Worm (Caenorhabditis elegans) whole organism, young adult: ENCODE measurements around the gene R05G9R.1.

Experiments
- B0035.1 ChIP-seq: sonication (generic microtip); optimal IDR thresholded peaks from 2 replicates; lab custom pipeline; 2016; ENCODE audit warnings: missing genetic modification characterization, mild to moderate bottlenecking, missing compliant biosample characterization, missing genotype, missing genetic modification reagents
- F10E7.11 ChIP-seq: sonication (generic microtip); optimal IDR thresholded peaks from 2 replicates; lab custom pipeline; 2017; ENCODE audit warnings: mild to moderate bottlenecking, missing genetic modification characterization, moderate library complexity, missing compliant biosample characterization
- F23B12.7 ChIP-seq: sonication (generic microtip); optimal IDR thresholded peaks from 2 replicates; lab custom pipeline; 2017; ENCODE audit warnings: missing genetic modification characterization, mild to moderate bottlenecking, missing compliant biosample characterization, antibody characterized with exemption, moderate library complexity; ENCODE audit not compliant: insufficient read depth
- F33H1.4 ChIP-seq: fragments of 200-800 bp; sonication (Bioruptor generic); IDR thresholded peaks from 2 replicates; pipeline ENCODE4 v1.3.6; 2022; ENCODE audit warnings: missing genetic modification reagents, missing genetic modification characterization, missing compliant biosample characterization
- F37B4.10 ChIP-seq: fragments of 200-800 bp; sonication (Bioruptor generic); IDR thresholded peaks from 2 replicates; pipeline ENCODE4 v1.3.6; 2022; ENCODE audit warnings: missing genetic modification characterization, missing compliant biosample characterization
- F39B2.1 ChIP-seq: fragments of 200-800 bp; sonication (Bioruptor generic); IDR thresholded peaks from 2 replicates; pipeline ENCODE4 v1.3.6; 2022; ENCODE audit warnings: missing genetic modification reagents, missing genetic modification characterization, missing compliant biosample characterization
- F49E8.2 ChIP-seq: sonication (generic microtip); optimal IDR thresholded peaks from 3 replicates; lab custom pipeline; 2017; ENCODE audit warnings: missing genetic modification characterization, mild to moderate bottlenecking, missing compliant biosample characterization, antibody characterized with exemption, moderate library complexity; ENCODE audit not compliant: insufficient read depth
- F55B11.4 ChIP-seq: sonication (generic microtip); optimal IDR thresholded peaks from 2 replicates; lab custom pipeline; 2016; ENCODE audit warnings: missing compliant biosample characterization, missing genetic modification characterization, borderline replicate concordance; ENCODE audit not compliant: insufficient read depth
- Y53F4B.3 ChIP-seq: fragments of 200-800 bp; sonication (Bioruptor generic); IDR thresholded peaks from 2 replicates; pipeline ENCODE4 v1.3.6; 2022; ENCODE audit warnings: missing genetic modification reagents, missing genetic modification characterization, missing compliant biosample characterization
- Y95B8A.8 ChIP-seq: fragments of 200-800 bp; sonication (Bioruptor generic); IDR thresholded peaks from 2 replicates; pipeline ENCODE4 v1.3.6; 2022; ENCODE audit warnings: missing genetic modification reagents, missing genetic modification characterization, missing compliant biosample characterization
- ama-1 ChIP-seq, 3 experiments: fragments of 150-350 bp in 1 of 3; sonication (generic microtip) in 2 of 3; optimal IDR thresholded peaks; 2 replicates each; lab custom pipeline; 2014 to 2018; ENCODE audit warnings: missing biosample characterization in 2 of 3, missing genetic modification characterization in 2 of 3, missing genetic modification reagents in 2 of 3
- aptf-3 ChIP-seq: fragments of 200-800 bp; sonication (Bioruptor generic); IDR thresholded peaks from 2 replicates; pipeline ENCODE4 v1.3.6; 2022; ENCODE audit warnings: missing genetic modification characterization, missing compliant biosample characterization
- attf-5 ChIP-seq: fragments of 200-800 bp; sonication (Bioruptor generic); optimal IDR thresholded peaks from 2 replicates; lab custom pipeline; 2018; ENCODE audit warnings: mild to moderate bottlenecking, missing genetic modification characterization, missing compliant biosample characterization
- bed-2 ChIP-seq: fragments of 200-800 bp; sonication (Bioruptor generic); IDR thresholded peaks from 2 replicates; pipeline ENCODE4 v1.3.6; 2022; ENCODE audit warnings: missing genetic modification reagents, missing genetic modification characterization, missing compliant biosample characterization
- ceh-58 ChIP-seq: fragments of 200-800 bp; sonication (Bioruptor generic); IDR thresholded peaks from 2 replicates; pipeline ENCODE4 v1.3.6; 2022; ENCODE audit warnings: missing genetic modification characterization, missing compliant biosample characterization
- ceh-79 ChIP-seq: sonication (generic microtip); optimal IDR thresholded peaks from 2 replicates; lab custom pipeline; 2017; ENCODE audit warnings: mild to moderate bottlenecking, missing genetic modification characterization, missing compliant biosample characterization
- dox-1 ChIP-seq: fragments of 200-800 bp; sonication (Bioruptor generic); IDR thresholded peaks from 2 replicates; pipeline ENCODE4 v1.3.6; 2022; ENCODE audit warnings: missing genetic modification reagents, missing genetic modification characterization, missing compliant biosample characterization
- dpff-1 ChIP-seq: sonication (generic microtip); optimal IDR thresholded peaks from 2 replicates; lab custom pipeline; 2017; ENCODE audit warnings: mild to moderate bottlenecking, missing genetic modification characterization, missing compliant biosample characterization
- efl-1 ChIP-seq: fragments of 150-350 bp; optimal IDR thresholded peaks from 2 replicates; lab custom pipeline; 2014; ENCODE audit warnings: missing biosample characterization, missing genetic modification reagents, missing genetic modification characterization
- egrh-3 ChIP-seq: fragments of 200-800 bp; sonication (Bioruptor generic); IDR thresholded peaks from 2 replicates; pipeline ENCODE4 v1.3.6; 2022; ENCODE audit warnings: missing genetic modification reagents, missing genetic modification characterization, missing compliant biosample characterization
- hsf-1 ChIP-seq: fragments of 200-800 bp; sonication (Bioruptor generic); IDR thresholded peaks from 2 replicates; pipeline ENCODE4 v1.3.6; 2022; ENCODE audit warnings: missing genetic modification reagents, missing genetic modification characterization, missing compliant biosample characterization
- let-526 ChIP-seq: fragments of 200-800 bp; sonication (Bioruptor generic); IDR thresholded peaks from 2 replicates; pipeline ENCODE4 v1.3.6; 2022; ENCODE audit warnings: missing genetic modification reagents, missing genetic modification characterization, missing compliant biosample characterization
- lin-35 ChIP-seq, 3 experiments: fragments of 150-350 bp in 2 of 3; sonication (generic microtip) in 1 of 3; optimal IDR thresholded peaks; 2 replicates each; lab custom pipeline; 2014 to 2018; ENCODE audit warnings: missing biosample characterization in 3 of 3, missing genetic modification characterization in 3 of 3, missing genetic modification reagents in 3 of 3
- lir-1 ChIP-seq: fragments of 200-800 bp; sonication (Bioruptor generic); conservative IDR thresholded peaks from 2 replicates; pipeline ENCODE4 v1.3.6; 2022; ENCODE audit warnings: missing genetic modification reagents, missing genetic modification characterization, missing compliant biosample characterization
- mcd-1 ChIP-seq: fragments of 200-800 bp; sonication (Bioruptor generic); IDR thresholded peaks from 2 replicates; pipeline ENCODE4 v1.3.6; 2022; ENCODE audit warnings: missing genetic modification reagents, missing genetic modification characterization, missing compliant biosample characterization
- mxl-1 ChIP-seq: sonication (generic microtip); optimal IDR thresholded peaks from 2 replicates; lab custom pipeline; 2016; ENCODE audit warnings: missing genetic modification characterization, missing compliant biosample characterization
- nhr-179 ChIP-seq: sonication (generic microtip); optimal IDR thresholded peaks from 2 replicates; lab custom pipeline; 2016; ENCODE audit warnings: mild to moderate bottlenecking, missing genetic modification characterization, missing compliant biosample characterization
- pbrm-1 ChIP-seq: fragments of 200-800 bp; sonication (Bioruptor generic); IDR thresholded peaks from 2 replicates; pipeline ENCODE4 v1.3.6; 2022; ENCODE audit warnings: missing genetic modification reagents, missing genetic modification characterization, missing compliant biosample characterization
- rec-8 ChIP-seq, 2 experiments: sonication (generic microtip); optimal IDR thresholded peaks; 2 replicates each; lab custom pipeline; 2016; ENCODE audit warnings: mild to moderate bottlenecking in 2 of 2, missing genetic modification characterization in 2 of 2, missing genetic modification reagents in 2 of 2, missing genotype in 2 of 2, missing biosample characterization in 1 of 2, missing compliant biosample characterization in 1 of 2, moderate library complexity in 1 of 2
- repo-1 ChIP-seq: sonication (generic microtip); optimal IDR thresholded peaks from 2 replicates; lab custom pipeline; 2017; ENCODE audit warnings: mild to moderate bottlenecking, missing genetic modification characterization, missing compliant biosample characterization
- rpc-1 ChIP-seq, 2 experiments: fragments of 150-350 bp in 1 of 2; sonication (generic microtip) in 1 of 2; optimal IDR thresholded peaks; 2 replicates each; lab custom pipeline; 2014 to 2018; ENCODE audit warnings: missing biosample characterization in 1 of 2, missing genetic modification characterization in 1 of 2, missing genetic modification reagents in 1 of 2, missing genotype in 1 of 2
- sdz-38 ChIP-seq: sonication (generic microtip); optimal IDR thresholded peaks from 2 replicates; lab custom pipeline; 2016; ENCODE audit warnings: missing genotype, missing genetic modification characterization, missing compliant biosample characterization
- snpc-3.4 ChIP-seq: sonication (generic microtip); optimal IDR thresholded peaks from 2 replicates; lab custom pipeline; 2017; ENCODE audit warnings: missing genetic modification characterization, mild to moderate bottlenecking, missing compliant biosample characterization, antibody characterized with exemption, moderate library complexity, missing genotype, missing genetic modification reagents
- tlf-1 ChIP-seq: fragments of 200-800 bp; sonication (Bioruptor generic); optimal IDR thresholded peaks from 2 replicates; lab custom pipeline; 2018; ENCODE audit warnings: mild to moderate bottlenecking, missing genetic modification characterization, missing compliant biosample characterization
- unc-130 ChIP-seq: sonication (generic microtip); optimal IDR thresholded peaks from 2 replicates; lab custom pipeline; 2016; ENCODE audit warnings: missing genetic modification reagents, missing genetic modification characterization, missing compliant biosample characterization
- unc-62 ChIP-seq: fragments of 150-350 bp; optimal IDR thresholded peaks from 2 replicates; lab custom pipeline; 2014; ENCODE audit warnings: missing biosample characterization, missing genetic modification reagents, missing genetic modification characterization
- zfh-2 ChIP-seq: fragments of 200-800 bp; sonication (Bioruptor generic); conservative IDR thresholded peaks from 2 replicates; pipeline ENCODE4 v1.3.6; 2022; ENCODE audit warnings: missing genetic modification reagents, missing genetic modification characterization, missing compliant biosample characterization
- zim-3 ChIP-seq: sonication (generic microtip); optimal IDR thresholded peaks from 2 replicates; lab custom pipeline; 2017; ENCODE audit warnings: mild to moderate bottlenecking, missing genetic modification characterization, moderate library complexity, missing compliant biosample characterization
- ztf-18 ChIP-seq: sonication (generic microtip); optimal IDR thresholded peaks from 2 replicates; lab custom pipeline; 2016; ENCODE audit warnings: missing genotype, mild to moderate bottlenecking, missing genetic modification characterization, missing compliant biosample characterization
- ztf-28 ChIP-seq: fragments of 200-800 bp; sonication (Bioruptor generic); IDR thresholded peaks from 2 replicates; pipeline ENCODE4 v1.3.6; 2022; ENCODE audit warnings: missing genetic modification reagents, missing genetic modification characterization, missing compliant biosample characterization

R05G9R.1 gene

ce11 chrII:6499067-6499466 lies 14.7 kb downstream of the R05G9R.1 start, which contains the start of gene twk-49:
Gene twk-49, minus strand, starts transcription at chrII:6499167.
- no peak for TF ChIP-seq F37B4.10
- TF ChIP-seq unc-62, result no peak
- TF ChIP-seq F55B11.4, result no peak
- TF ChIP-seq F33H1.4 (GFP tag; lab: Robert Waterston, UW), result no peak
- no peak for TF ChIP-seq Y95B8A.8 (GFP tag; lab: Robert Waterston, UW)
- TF ChIP-seq rpc-1 (optimal IDR thresholded peaks at IDR 0.05; lab: Kevin White, UChicago), result no peak
- TF ChIP-seq rpc-1 (tag; optimal IDR thresholded peaks at IDR 0.05; lab: Kevin White, UChicago), result no peak
- no peak for TF ChIP-seq ceh-79
- TF ChIP-seq pbrm-1 (GFP tag; lab: Robert Waterston, UW), result no peak
- no peak for TF ChIP-seq unc-130
- TF ChIP-seq ama-1 (optimal IDR thresholded peaks at IDR 0.05; lab: Kevin White, UChicago), result no peak
- TF ChIP-seq ama-1 (GFP tag; optimal IDR thresholded peaks at IDR 0.05; lab: Kevin White, UChicago), result no peak
- no peak for TF ChIP-seq ztf-18 (tag; lab: Kevin White, UChicago)
- TF ChIP-seq F39B2.1 (GFP tag; lab: Robert Waterston, UW), result no peak
- no peak for TF ChIP-seq aptf-3 (GFP tag; lab: Robert Waterston, UW)
- no peak for TF ChIP-seq lin-35 (GFP tag; optimal IDR thresholded peaks at IDR 0.05; lab: Kevin White, UChicago)
- TF ChIP-seq tlf-1 (GFP tag; lab: Kevin White, UChicago), result no peak
- TF ChIP-seq mcd-1, result no peak
- no peak for TF ChIP-seq F23B12.7 (tag; lab: Kevin White, UChicago)
- TF ChIP-seq rec-8 (tag; optimal IDR thresholded peaks at IDR 0.05; lab: Kevin White, UChicago), result no peak
- TF ChIP-seq sdz-38 (tag; lab: Kevin White, UChicago), result no peak
- no peak for TF ChIP-seq snpc-3.4 (tag; lab: Kevin White, UChicago)

DNA sequence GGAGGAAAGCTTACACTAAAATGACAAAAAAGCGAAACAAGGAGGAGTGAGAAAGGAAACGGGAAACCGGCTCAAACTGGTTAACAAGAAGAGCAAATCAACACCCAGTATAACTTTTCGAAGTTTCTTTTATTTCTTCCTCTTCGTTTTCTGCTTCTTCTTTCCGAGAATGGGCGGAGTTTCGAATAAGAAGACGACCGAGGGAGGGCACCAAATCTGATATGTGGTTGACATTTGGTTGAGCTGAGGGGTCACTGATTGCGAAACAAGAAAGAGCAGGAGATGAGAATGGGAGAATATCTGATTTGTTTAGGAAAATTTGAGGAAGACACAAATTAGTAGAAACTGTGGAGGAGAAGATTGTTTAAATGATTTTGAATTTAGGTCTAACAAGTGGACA lies 15.2 kb downstream of the R05G9R.1 start:
- TF ChIP-seq ceh-58 (no peak), rpc-1 (optimal IDR thresholded peaks at IDR 0.05; lab: Kevin White, UChicago) (no peak), rpc-1 (tag; optimal IDR thresholded peaks at IDR 0.05; lab: Kevin White, UChicago) (no peak), F49E8.2 (no peak), ztf-18 (tag; lab: Kevin White, UChicago) (no peak), dox-1 (no peak), dpff-1 (tag; lab: Kevin White, UChicago) (no peak), bed-2 (GFP tag; lab: Robert Waterston, UW) (no peak), F10E7.11 (tag; lab: Kevin White, UChicago) (no peak), lir-1 (GFP tag; lab: Robert Waterston, UW) (no peak), let-526 (GFP tag; lab: Robert Waterston, UW) (no peak), B0035.1 (tag; lab: Kevin White, UChicago) (no peak), attf-5 (GFP tag; lab: Kevin White, UChicago) (no peak), repo-1 (no peak), ceh-79 (no peak), nhr-179 (tag; lab: Kevin White, UChicago) (no peak), zfh-2 (GFP tag; lab: Robert Waterston, UW) (no peak)

DNA sequence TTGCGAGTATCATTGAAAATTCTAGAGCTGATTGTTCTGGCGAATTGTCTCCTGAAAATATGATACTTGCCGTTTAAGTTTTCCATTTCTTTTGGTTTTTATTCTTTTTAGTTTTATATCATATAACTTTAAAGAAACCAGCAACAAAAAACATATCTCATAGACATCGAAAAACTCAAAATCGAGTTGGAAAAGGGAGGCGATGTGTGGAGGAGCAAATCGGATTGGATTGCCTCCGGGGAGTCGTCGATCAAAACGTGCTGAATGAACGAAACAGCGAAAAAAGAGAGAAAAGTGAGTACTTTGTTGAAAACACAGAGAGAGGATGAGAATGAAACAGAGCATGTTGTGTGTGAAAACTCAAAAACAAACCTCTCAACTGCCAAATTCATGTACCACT lies 16.7 kb downstream of the R05G9R.1 start:
- TF ChIP-seq ztf-18 (tag; lab: Kevin White, UChicago), result no peak
- TF ChIP-seq ztf-28 (GFP tag; lab: Robert Waterston, UW), result no peak
- no peak for TF ChIP-seq attf-5 (GFP tag; lab: Kevin White, UChicago)
- no peak for TF ChIP-seq Y53F4B.3 (GFP tag; lab: Robert Waterston, UW)
- TF ChIP-seq zim-3 (tag; lab: Kevin White, UChicago), result no peak
- no peak for TF ChIP-seq mxl-1 (tag; lab: Kevin White, UChicago)
- TF ChIP-seq hsf-1 (GFP tag; lab: Robert Waterston, UW), result no peak
- TF ChIP-seq egrh-3 (GFP tag; lab: Robert Waterston, UW), result no peak
- TF ChIP-seq efl-1 (GFP tag; lab: Kevin White, UChicago), result no peak
- TF ChIP-seq B0035.1 (tag; lab: Kevin White, UChicago), result no peak
- TF ChIP-seq, all 124 proteins: peak for 0
